Worm (Caenorhabditis elegans) whole organism, L4 larva: Measurements from ENCODE around the gene swan-2.

Source experiments
- F49E8.2 ChIP-seq: sonication (generic microtip); optimal IDR thresholded peaks from 2 replicates; lab custom pipeline; 2016; ENCODE audit warnings: missing compliant biosample characterization, mild to moderate bottlenecking, missing genetic modification characterization, borderline replicate concordance
- Y105C5A.15 ChIP-seq: fragments of 200-800 bp; sonication (Bioruptor generic); IDR thresholded peaks from 2 replicates; pipeline ENCODE4 v1.3.6; 2022; ENCODE audit warnings: missing genetic modification characterization, missing compliant biosample characterization
- aha-1 ChIP-seq: fragments of 150-350 bp; peaks from one replicate; lab custom pipeline; 2014; ENCODE audit warnings: missing biosample characterization, missing genetic modification characterization
- ama-1 ChIP-seq: fragments of 150-350 bp; optimal IDR thresholded peaks from 2 replicates; lab custom pipeline; 2014; ENCODE audit warnings: inconsistent platforms, mixed read lengths
- ceh-32 ChIP-seq: sonication (generic microtip); optimal IDR thresholded peaks from 2 replicates; lab custom pipeline; 2016; ENCODE audit warnings: mild to moderate bottlenecking, missing genetic modification characterization, missing compliant biosample characterization; ENCODE audit not compliant: poor library complexity
- ceh-44 ChIP-seq: fragments of 200-800 bp; sonication (Bioruptor generic); IDR thresholded peaks from 2 replicates; pipeline ENCODE4 v1.3.6; 2022; ENCODE audit warnings: missing genetic modification reagents, missing genetic modification characterization, missing compliant biosample characterization
- ces-1 ChIP-seq: fragments of 150-350 bp; sonication (generic microtip); optimal IDR thresholded peaks from 4 replicates; lab custom pipeline; 2014; ENCODE audit warnings: missing biosample characterization, missing genetic modification reagents, missing genetic modification characterization
- cey-2 ChIP-seq: sonication (generic microtip); optimal IDR thresholded peaks from 3 replicates; lab custom pipeline; 2017; ENCODE audit warnings: missing genetic modification characterization, mild to moderate bottlenecking, missing compliant biosample characterization, antibody characterized with exemption, borderline replicate concordance; ENCODE audit not compliant: insufficient read depth
- daf-16 ChIP-seq, 3 experiments: sonication (generic microtip); optimal IDR thresholded peaks; 2 replicates each; lab custom pipeline; 2016 to 2017; ENCODE audit warnings: missing genetic modification characterization in 3 of 3, missing genetic modification reagents in 3 of 3, mild to moderate bottlenecking in 2 of 3, missing compliant biosample characterization in 2 of 3, missing biosample characterization in 1 of 3, moderate library complexity in 1 of 3
- dmd-8 ChIP-seq: fragments of 200-800 bp; sonication (Bioruptor generic); IDR thresholded peaks from 2 replicates; pipeline ENCODE4 v1.3.6; 2022; ENCODE audit warnings: missing genetic modification characterization, missing compliant biosample characterization
- dmd-9 ChIP-seq: fragments of 200-800 bp; sonication (Bioruptor generic); IDR thresholded peaks from 2 replicates; pipeline ENCODE4 v1.3.6; 2022; ENCODE audit warnings: missing genetic modification reagents, missing genetic modification characterization, missing compliant biosample characterization
- egl-43 ChIP-seq: fragments of 200-800 bp; sonication (Bioruptor generic); IDR thresholded peaks from 2 replicates; pipeline ENCODE4 v1.3.6; 2022; ENCODE audit warnings: missing genetic modification reagents, missing genetic modification characterization, missing compliant biosample characterization
- hlh-11 ChIP-seq: fragments of 200-800 bp; sonication (Bioruptor generic); optimal IDR thresholded peaks from 2 replicates; lab custom pipeline; 2018; ENCODE audit warnings: mild to moderate bottlenecking, missing genetic modification characterization, missing compliant biosample characterization
- hlh-30 ChIP-seq: sonication (generic microtip); optimal IDR thresholded peaks from 2 replicates; lab custom pipeline; 2017; ENCODE audit warnings: antibody characterized with exemption, mild to moderate bottlenecking, missing genetic modification characterization, missing compliant biosample characterization; ENCODE audit not compliant: insufficient read depth
- hmg-1.1 ChIP-seq: fragments of 200-800 bp; sonication (Bioruptor generic); IDR thresholded peaks from 2 replicates; pipeline ENCODE4 v1.3.6; 2022; ENCODE audit warnings: missing genetic modification reagents, missing genetic modification characterization, missing compliant biosample characterization
- lin-1 ChIP-seq: fragments of 200-800 bp; sonication (Bioruptor generic); IDR thresholded peaks from 2 replicates; pipeline ENCODE4 v1.3.6; 2022; ENCODE audit warnings: missing genetic modification reagents, missing genetic modification characterization, missing compliant biosample characterization
- lin-13 ChIP-seq: fragments of 150-350 bp; optimal IDR thresholded peaks from 2 replicates; lab custom pipeline; 2014; ENCODE audit warnings: missing biosample characterization, missing genetic modification reagents, missing genetic modification characterization
- lsy-2 ChIP-seq, 2 experiments: fragments of 150-350 bp in 1 of 2; sonication (generic microtip) in 1 of 2; optimal IDR thresholded peaks; 2 replicates each; lab custom pipeline; 2014 to 2017; ENCODE audit warnings: missing biosample characterization in 2 of 2, missing genetic modification characterization in 2 of 2
- mep-1 ChIP-seq: fragments of 150-350 bp; sonication (generic microtip); optimal IDR thresholded peaks from 3 replicates; lab custom pipeline; 2014; ENCODE audit warnings: missing biosample characterization, missing genetic modification characterization
- mes-2 ChIP-seq: sonication (generic microtip); optimal IDR thresholded peaks from 2 replicates; lab custom pipeline; 2016; ENCODE audit warnings: missing genotype, mild to moderate bottlenecking, missing genetic modification characterization, missing compliant biosample characterization; ENCODE audit not compliant: poor library complexity, severe bottlenecking
- nhr-10 ChIP-seq: fragments of 150-350 bp; optimal IDR thresholded peaks from 2 replicates; lab custom pipeline; 2014; ENCODE audit warnings: missing biosample characterization, missing genetic modification characterization
- nhr-102 ChIP-seq: sonication (generic microtip); optimal IDR thresholded peaks from 2 replicates; lab custom pipeline; 2016; ENCODE audit warnings: mild to moderate bottlenecking, missing genetic modification characterization, moderate library complexity, missing compliant biosample characterization
- nhr-25 ChIP-seq: sonication (generic microtip); optimal IDR thresholded peaks from 2 replicates; lab custom pipeline; 2017; ENCODE audit warnings: missing genetic modification characterization, mild to moderate bottlenecking, missing compliant biosample characterization, antibody characterized with exemption, moderate library complexity, borderline replicate concordance; ENCODE audit not compliant: insufficient read depth
- nhr-28 ChIP-seq: fragments of 150-350 bp; optimal IDR thresholded peaks from 2 replicates; lab custom pipeline; 2014; ENCODE audit warnings: missing biosample characterization, missing genetic modification characterization
- set-16 ChIP-seq: fragments of 200-800 bp; sonication (Bioruptor generic); IDR thresholded peaks from 2 replicates; pipeline ENCODE4 v1.3.6; 2022; ENCODE audit warnings: missing genetic modification reagents, missing genetic modification characterization, missing compliant biosample characterization
- unc-130 ChIP-seq: sonication (generic microtip); optimal IDR thresholded peaks from 2 replicates; lab custom pipeline; 2016; ENCODE audit warnings: missing genetic modification reagents, missing genetic modification characterization, missing compliant biosample characterization
- unc-62 ChIP-seq, 3 experiments: fragments of 150-350 bp in 1 of 3; sonication (generic microtip); optimal IDR thresholded peaks in 2 of 3; peaks in 1 of 3; 1 replicate in 1 of 3; 2 replicates in 2 of 3; lab custom pipeline; 2014 to 2017; ENCODE audit warnings: missing biosample characterization in 3 of 3, missing genetic modification characterization in 3 of 3, missing genetic modification reagents in 3 of 3, missing genotype in 1 of 3
- zfp-2 ChIP-seq: sonication (generic microtip); optimal IDR thresholded peaks from 2 replicates; lab custom pipeline; 2016; ENCODE audit warnings: mild to moderate bottlenecking, missing genetic modification characterization, missing compliant biosample characterization
- zip-2 ChIP-seq: fragments of 150-350 bp; optimal IDR thresholded peaks from 2 replicates; lab custom pipeline; 2014; ENCODE audit warnings: missing biosample characterization, missing genetic modification characterization
- ztf-7 ChIP-seq: fragments of 150-350 bp; optimal IDR thresholded peaks from 2 replicates; lab custom pipeline; 2014; ENCODE audit warnings: missing biosample characterization, missing genetic modification characterization

Gene swan-2

ce11 chrV:13808462-13808867 lies 4.4 kb upstream of the swan-2 start (continued):
- TF ChIP-seq nhr-28 (tag; lab: Kevin White, UChicago) (peak; percentile 66), lin-1 (GFP tag; lab: Robert Waterston, UW) (0 out of 2 replicates have a peak, but pooled peaks have one; percentile 31)

- no peak for TF ChIP-seq nhr-102 (tag; lab: Kevin White, UChicago)
- TF ChIP-seq lsy-2 (tag; optimal IDR thresholded peaks at IDR 0.05; lab: Kevin White, UChicago), result peak in 1 of 2 experiments; percentile 9
- peak; percentile 1 for TF ChIP-seq hlh-11
- no peak for TF ChIP-seq unc-130 (GFP tag; lab: Kevin White, UChicago)
- TF ChIP-seq daf-16 (GFP tag; optimal IDR thresholded peaks at IDR 0.05; lab: Kevin White, UChicago), result peak in 1 of 2 experiments; percentile 3
- no peak for TF ChIP-seq daf-16 (tag; optimal IDR thresholded peaks at IDR 0.05; lab: Kevin White, UChicago)
- TF ChIP-seq, all 104 proteins: peak for 3
Observed at ce11 chrV:13807232-13807631, 3.2 kb upstream of the swan-2 start, which contains the start of gene swan-1. swan-1 (minus strand) TSS chrV:13807237.

- TF ChIP-seq hmg-1.1, result no peak
- TF ChIP-seq daf-16 (GFP tag; optimal IDR thresholded peaks at IDR 0.05; lab: Kevin White, UChicago), result no peak
- no peak for TF ChIP-seq daf-16 (tag; optimal IDR thresholded peaks at IDR 0.05; lab: Kevin White, UChicago)
- TF ChIP-seq mes-2 (tag; lab: Kevin White, UChicago), result no peak
- TF ChIP-seq unc-62 (GFP tag; optimal IDR thresholded peaks at IDR 0.05 in 1 of 2; lab: Kevin White, UChicago), result peak in 1 of 2 experiments; percentile 92
- no peak for TF ChIP-seq unc-62 (tag; optimal IDR thresholded peaks at IDR 0.05; lab: Kevin White, UChicago)
- TF ChIP-seq, all 104 proteins: peak for 1
Observed at ce11 chrV:13799190-13799589, 4.9 kb downstream of the swan-2 start.

- TF ChIP-seq aha-1, result peak; percentile 73
- TF ChIP-seq zip-2, result no peak
- TF ChIP-seq ceh-32 (tag; lab: Kevin White, UChicago), result no peak
- TF ChIP-seq hlh-30, result peak; percentile 70
- peak; percentile 35 for TF ChIP-seq hlh-11
- peak; percentile 68 for TF ChIP-seq ama-1 (lab: Kevin White, UChicago)
- TF ChIP-seq hmg-1.1, result 0 out of 2 replicates have a peak, but pooled peaks have one; percentile 23
- no peak for TF ChIP-seq zfp-2
- peak; percentile 19 for TF ChIP-seq mep-1 (tag; lab: Kevin White, UChicago)
- TF ChIP-seq nhr-10 (tag; lab: Kevin White, UChicago), result no peak
- TF ChIP-seq ceh-44 (GFP tag; lab: Robert Waterston, UW), result no peak
- no peak for TF ChIP-seq ces-1 (GFP tag; lab: Kevin White, UChicago)
- 0 out of 2 replicates have a peak, but pooled peaks have one; percentile 40 for TF ChIP-seq Y105C5A.15 (GFP tag; lab: Robert Waterston, UW)
- 0 out of 2 replicates have a peak, but pooled peaks have one; percentile 5 for TF ChIP-seq set-16
- TF ChIP-seq unc-62 (GFP tag; optimal IDR thresholded peaks at IDR 0.05 in 1 of 2; lab: Kevin White, UChicago), result peak in 1 of 2 experiments; percentile 83
- no peak for TF ChIP-seq unc-62 (tag; optimal IDR thresholded peaks at IDR 0.05; lab: Kevin White, UChicago)
- TF ChIP-seq nhr-25 (tag; lab: Kevin White, UChicago), result no peak
- TF ChIP-seq dmd-9 (GFP tag; lab: Robert Waterston, UW), result 0 out of 2 replicates have a peak, but pooled peaks have one; percentile 18
Observed at ce11 chrV:13796246-13796776, 7.8 kb downstream of the swan-2 start, which contains the start of gene twk-32. twk-32 (plus strand) TSS chrV:13796641.

ce11 chrV:13794046-13794445 lies 10.0 kb downstream of the swan-2 start:
- TF ChIP-seq set-16, result peak; percentile 74
- TF ChIP-seq lin-13 (GFP tag; lab: Kevin White, UChicago), result no peak
- no peak for TF ChIP-seq ceh-32 (tag; lab: Kevin White, UChicago)
- no peak for TF ChIP-seq ztf-7 (tag; lab: Kevin White, UChicago)
- 0 out of 2 replicates have a peak, but pooled peaks have one; percentile 26 for TF ChIP-seq dmd-8 (GFP tag; lab: Robert Waterston, UW)
- no peak for TF ChIP-seq F49E8.2
- no peak for TF ChIP-seq cey-2
- TF ChIP-seq aha-1, result no peak
- TF ChIP-seq egl-43 (GFP tag; lab: Robert Waterston, UW), result 0 out of 2 replicates have a peak, but pooled peaks have one; percentile 17
